Worm (Caenorhabditis elegans): ENCODE measurements around the gene T19A5.3.

- no peak for TF ChIP-seq F13C5.2 (tag; optimal IDR thresholded peaks at IDR 0.05)
- no peak for TF ChIP-seq ama-1 (optimal IDR thresholded peaks at IDR 0.05)
- no peak for TF ChIP-seq aly-1 (tag; optimal IDR thresholded peaks at IDR 0.05)
Measured at ce11 chrV:8947499-8947898, 3.6 kb upstream of the T19A5.3 start, which contains the start of gene gck-1.
